Fruit fly (Drosophila melanogaster) whole organism, adult: Measurements from ENCODE around the gene Taf13.

Source experiments
- CG11617 ChIP-seq: fragments of 200-800 bp; sonication (Bioruptor generic); optimal IDR thresholded peaks from 2 replicates; lab custom pipeline; 2017; ENCODE audit warnings: mild to moderate bottlenecking, missing biosample characterization, missing genetic modification reagents, missing genetic modification characterization
- CG7045 ChIP-seq: fragments of 200-800 bp; sonication (Bioruptor generic); optimal IDR thresholded peaks from 2 replicates; lab custom pipeline; 2017; ENCODE audit warnings: missing biosample characterization, mild to moderate bottlenecking, missing genetic modification characterization
- Hr96 ChIP-seq: fragments of 200-800 bp; sonication (Bioruptor generic); optimal IDR thresholded peaks from 2 replicates; lab custom pipeline; 2016; ENCODE audit warnings: missing biosample characterization, missing genetic modification characterization
- bab1 ChIP-seq: fragments of 200-800 bp; sonication (Bioruptor generic); optimal IDR thresholded peaks from 3 replicates; lab custom pipeline; 2019; ENCODE audit warnings: missing biosample characterization, mild to moderate bottlenecking, missing genetic modification characterization, moderate library complexity
- pad ChIP-seq: fragments of 200-800 bp; sonication (Bioruptor generic); optimal IDR thresholded peaks from 3 replicates; lab custom pipeline; 2017; ENCODE audit warnings: missing biosample characterization, missing genetic modification characterization, mild to moderate bottlenecking, moderate library complexity, missing genetic modification reagents

dm6 chr2L:20065516-20065915, 28.1 kb downstream of the Taf13 start, which contains the start of gene vls:
- TF ChIP-seq bab1 (GFP tag; lab: Kevin White, UChicago) = no peak
- TF ChIP-seq CG11617 (GFP tag; lab: Kevin White, UChicago) = no peak
- no peak for TF ChIP-seq pad (GFP tag; lab: Kevin White, UChicago)
- TF ChIP-seq Hr96 (GFP tag; lab: Kevin White, UChicago) = no peak
- TF ChIP-seq CG7045 (GFP tag; lab: Kevin White, UChicago) = no peak
